Worm (Caenorhabditis elegans): Measurements from ENCODE around the gene mrpl-50.

Gene mrpl-50

DNA sequence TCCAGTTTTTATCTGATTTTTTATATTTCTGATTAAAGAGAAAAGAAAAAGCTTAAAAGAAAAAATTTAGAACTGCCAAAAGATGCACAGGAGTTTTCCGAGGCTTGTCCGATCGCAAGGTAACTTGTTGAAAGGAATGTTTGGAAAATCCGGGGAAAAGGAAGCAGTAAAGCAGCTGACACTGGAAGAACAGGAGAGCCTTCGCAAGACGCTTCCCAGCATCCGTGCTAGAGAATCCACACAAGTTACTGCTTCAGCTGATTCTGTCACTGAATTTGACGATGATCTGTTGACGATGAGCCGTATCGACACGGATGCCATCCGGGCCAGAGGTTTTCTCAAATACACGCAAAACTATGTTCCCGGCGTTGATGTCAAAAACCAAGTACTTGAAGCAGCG, at the start of gene mrpl-50:
TSS of gene mrpl-50 (plus strand) at position 71 of the 400 bp plus-strand sequence.
- no peak for TF ChIP-seq F10E7.11 (tag; optimal IDR thresholded peaks at IDR 0.05)
- TF ChIP-seq akir-1 (GFP tag; optimal IDR thresholded peaks at IDR 0.05), result no peak
- TF ChIP-seq Y53G8AR.9 (GFP tag; conservative IDR thresholded peaks at IDR 0.05), result peak; percentile 76; the same call in 1 of the 2 replicates
- TF ChIP-seq zim-3 (tag; optimal IDR thresholded peaks at IDR 0.05), result no peak
- no peak for TF ChIP-seq aptf-3 (GFP tag; IDR thresholded peaks at IDR 0.05)
- peak; percentile 33 for TF ChIP-seq snpc-1.1 (tag; optimal IDR thresholded peaks at IDR 0.05; ENCODE audit: insufficient read depth)
- TF ChIP-seq B0035.1 (tag; optimal IDR thresholded peaks at IDR 0.05), result no peak
- TF ChIP-seq Y56A3A.18 (GFP tag; IDR thresholded peaks at IDR 0.05), result peak; percentile 36; the same call in 1 of the 2 replicates
- TF ChIP-seq zfh-2 (GFP tag; conservative IDR thresholded peaks at IDR 0.05), result peak; percentile 29; the same call in 1 of the 2 replicates
- TF ChIP-seq ekl-4 (GFP tag; IDR thresholded peaks at IDR 0.05), result peak; percentile 50
- TF ChIP-seq ztf-26 (tag; optimal IDR thresholded peaks at IDR 0.05), result peak; percentile 3
- TF ChIP-seq pbrm-1 (GFP tag; IDR thresholded peaks at IDR 0.05), result no peak
- TF ChIP-seq F55B11.4 (tag; optimal IDR thresholded peaks at IDR 0.05; ENCODE audit: borderline replicate concordance, insufficient read depth), result no peak
- no peak for TF ChIP-seq atf-7 (tag; optimal IDR thresholded peaks at IDR 0.05)
- peak; percentile 13 for TF ChIP-seq F52B5.7 (tag; optimal IDR thresholded peaks at IDR 0.05)
- TF ChIP-seq cebp-1 (GFP tag; IDR thresholded peaks at IDR 0.05), result no peak
- peak; percentile 20 for TF ChIP-seq cebp-1 (tag; optimal IDR thresholded peaks at IDR 0.05)
- no peak for TF ChIP-seq egl-18 (GFP tag; IDR thresholded peaks at IDR 0.05)
- no peak for TF ChIP-seq D2030.7 (GFP tag; IDR thresholded peaks at IDR 0.05)
- TF ChIP-seq mcd-1 (GFP tag; IDR thresholded peaks at IDR 0.05), result peak; percentile 43; the same call in 1 of the 2 replicates
- 0 out of 2 replicates have a peak, but pooled peaks have one; percentile 21 for TF ChIP-seq hsf-1 (GFP tag; IDR thresholded peaks at IDR 0.05)
- no peak for TF ChIP-seq dox-1 (GFP tag; IDR thresholded peaks at IDR 0.05)
- no peak for TF ChIP-seq sdz-38 (tag; optimal IDR thresholded peaks at IDR 0.05)
- TF ChIP-seq ceh-79 (tag; optimal IDR thresholded peaks at IDR 0.05), result no peak
- TF ChIP-seq T26A5.8 (tag; optimal IDR thresholded peaks at IDR 0.05), result peak; percentile 31
- no peak for TF ChIP-seq rcor-1 (GFP tag; IDR thresholded peaks at IDR 0.05)
- peak; percentile 65 for TF ChIP-seq madf-6 (GFP tag; IDR thresholded peaks at IDR 0.05)
- 0 out of 2 replicates have a peak, but pooled peaks have one; percentile 57 for TF ChIP-seq F39B2.1 (GFP tag; IDR thresholded peaks at IDR 0.05)
- TF ChIP-seq dpff-1 (tag; optimal IDR thresholded peaks at IDR 0.05), result peak; percentile 20
- TF ChIP-seq madf-3 (GFP tag; IDR thresholded peaks at IDR 0.05), result peak; percentile 71
- peak; percentile 84 for TF ChIP-seq B0336.3 (GFP tag; IDR thresholded peaks at IDR 0.05)
- peak; percentile 50 for TF ChIP-seq snpc-1.3 (tag; optimal IDR thresholded peaks at IDR 0.05; ENCODE audit: insufficient read depth)
- TF ChIP-seq repo-1 (tag; optimal IDR thresholded peaks at IDR 0.05), result peak; percentile 59
- TF ChIP-seq ama-1 (optimal IDR thresholded peaks at IDR 0.05), result no peak
- peak in 1 of 2 experiments; percentile 30 for TF ChIP-seq ama-1 (GFP tag; optimal IDR thresholded peaks at IDR 0.05)
- TF ChIP-seq athp-1 (tag; optimal IDR thresholded peaks at IDR 0.05), result no peak
- TF ChIP-seq chd-7 (tag; optimal IDR thresholded peaks at IDR 0.05), result peak; percentile 9
- 0 out of 2 replicates have a peak, but pooled peaks have one; percentile 42 for TF ChIP-seq nfyb-1 (GFP tag; IDR thresholded peaks at IDR 0.05)
- no peak for TF ChIP-seq hmg-20 (GFP tag; IDR thresholded peaks at IDR 0.05)
- TF ChIP-seq C17E4.6 (GFP tag; IDR thresholded peaks at IDR 0.05), result no peak
- TF ChIP-seq unc-130 (GFP tag; optimal IDR thresholded peaks at IDR 0.05), result no peak

DNA sequence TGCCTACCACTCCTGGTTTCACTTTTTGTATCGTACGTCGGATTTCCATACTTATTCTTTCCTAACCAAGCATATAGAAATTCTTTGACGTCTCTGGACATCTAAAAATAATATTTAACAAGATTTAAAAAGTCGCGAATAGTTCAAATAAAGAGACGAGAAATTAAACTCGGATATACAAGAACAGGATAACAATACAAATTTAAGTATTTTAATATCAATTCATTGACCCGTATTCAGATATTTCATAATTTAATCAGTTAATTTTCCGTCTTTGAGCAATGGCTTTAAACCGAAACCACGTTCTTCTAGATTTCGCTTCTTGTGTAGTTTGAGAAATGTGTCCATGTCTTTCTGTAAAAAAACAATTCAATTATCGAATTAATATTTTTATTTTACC, 46.1 kb upstream of the mrpl-50 start, which contains the start of gene rha-1:
TSS of gene rha-1 (minus strand) at position 101 of the 400 bp plus-strand sequence.
- no peak for TF ChIP-seq tlf-1 (GFP tag; optimal IDR thresholded peaks at IDR 0.05)
- no peak for TF ChIP-seq B0261.1 (tag; optimal IDR thresholded peaks at IDR 0.05)
- no peak for TF ChIP-seq lsy-27 (tag; optimal IDR thresholded peaks at IDR 0.05; ENCODE audit: borderline replicate concordance, insufficient read depth)
- TF ChIP-seq madf-10 (tag; optimal IDR thresholded peaks at IDR 0.05), result no peak
- TF ChIP-seq atf-7 (tag; optimal IDR thresholded peaks at IDR 0.05), result no peak
- no peak for TF ChIP-seq let-607 (tag; optimal IDR thresholded peaks at IDR 0.05)
- TF ChIP-seq F52B5.7 (tag; optimal IDR thresholded peaks at IDR 0.05), result no peak
- no peak for TF ChIP-seq egrh-3 (GFP tag; IDR thresholded peaks at IDR 0.05)
- no peak for TF ChIP-seq unc-130 (GFP tag; optimal IDR thresholded peaks at IDR 0.05)
- TF ChIP-seq lin-26 (GFP tag; IDR thresholded peaks at IDR 0.05), result no peak
- TF ChIP-seq hmg-1.2 (GFP tag; IDR thresholded peaks at IDR 0.05), result no peak
- TF ChIP-seq ama-1 (optimal IDR thresholded peaks at IDR 0.05), result no peak
- TF ChIP-seq ama-1 (GFP tag; optimal IDR thresholded peaks at IDR 0.05), result no peak
- TF ChIP-seq dpff-1 (tag; optimal IDR thresholded peaks at IDR 0.05), result no peak
- no peak for TF ChIP-seq nhr-80 (tag; optimal IDR thresholded peaks at IDR 0.05)

Data from whole organism, young adult.